Fruit fly (Drosophila melanogaster) whole organism, embryonic: Measurements from ENCODE around the gene CG31327.

Experiments
- CG8281 ChIP-seq: fragments of 200-800 bp; sonication (Bioruptor generic); optimal IDR thresholded peaks from 2 replicates; lab custom pipeline; 2018; ENCODE audit warnings: missing biosample characterization, mild to moderate bottlenecking, missing genetic modification characterization, moderate library complexity
- br ChIP-seq: fragments of >200 bp; optimal IDR thresholded peaks from 2 replicates; lab custom pipeline; 2017

DNA sequence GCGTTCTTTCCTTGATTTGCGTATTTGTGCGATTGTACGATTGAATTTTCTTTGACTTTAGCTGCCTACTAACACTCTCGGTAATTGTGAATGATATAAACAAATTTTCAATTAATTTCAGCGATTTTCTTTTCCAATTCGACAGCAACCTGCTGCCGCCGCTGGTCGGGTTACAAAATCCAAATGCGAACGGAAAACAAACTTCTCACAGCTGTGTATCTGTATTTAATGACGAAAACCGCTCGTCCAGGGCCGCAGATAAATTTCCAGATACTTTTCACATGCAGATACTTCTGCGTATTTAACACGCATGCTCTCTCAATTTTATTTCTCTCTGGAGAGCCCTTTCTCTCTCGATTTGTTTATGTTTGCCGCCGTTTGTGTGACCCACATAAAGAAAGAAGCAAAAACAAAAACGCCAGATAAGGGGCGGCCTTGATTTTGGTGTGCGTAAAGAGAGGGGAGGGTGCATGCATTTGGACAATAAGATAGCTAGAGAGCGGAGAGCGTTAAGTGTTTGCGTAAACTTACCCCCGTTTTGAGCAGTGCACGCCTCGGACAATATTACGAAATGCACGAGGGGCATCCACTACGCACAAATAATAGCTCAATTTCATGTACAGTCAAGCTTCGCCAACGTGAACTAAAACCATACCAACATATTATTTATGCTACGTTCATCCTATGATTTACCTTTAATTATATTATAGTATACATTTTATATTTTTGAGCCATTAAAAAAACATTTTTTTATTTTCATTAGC is 51.7 kb downstream of the CG31327 start, which contains the start of gene CG12402:
- TF ChIP-seq br (lab: Kevin White, UChicago) (no peak), CG8281 (tag; lab: Kevin White, UChicago) (peak; percentile 67)
